Fruit fly (Drosophila melanogaster) whole organism, pupa: ENCODE results near the gene CG18662.

Source experiments
- CG13204 ChIP-seq: fragments of 200-800 bp; sonication (Bioruptor generic); optimal IDR thresholded peaks from 2 replicates; lab custom pipeline; 2018; ENCODE audit warnings: missing biosample characterization, mild to moderate bottlenecking, missing genetic modification characterization, moderate library complexity
- CG17806 ChIP-seq: fragments of 200-800 bp; sonication (Bioruptor generic); optimal IDR thresholded peaks from 2 replicates; lab custom pipeline; 2018; ENCODE audit warnings: missing biosample characterization, mild to moderate bottlenecking, missing genetic modification characterization, moderate library complexity
- CG4496 ChIP-seq: fragments of 200-800 bp; sonication (Bioruptor generic); IDR thresholded peaks from 3 replicates; pipeline ENCODE4 v1.3.6; 2022; ENCODE audit warnings: missing biosample characterization, missing genetic modification characterization
- CG8159 ChIP-seq: fragments of 200-800 bp; sonication (Bioruptor generic); optimal IDR thresholded peaks from 3 replicates; lab custom pipeline; 2018; ENCODE audit warnings: missing biosample characterization, mild to moderate bottlenecking, missing genetic modification characterization, moderate library complexity
- CG8301 ChIP-seq: fragments of 200-800 bp; sonication (Bioruptor generic); optimal IDR thresholded peaks from 2 replicates; lab custom pipeline; 2018; ENCODE audit warnings: missing biosample characterization, mild to moderate bottlenecking, missing genetic modification characterization
- D1 ChIP-seq: fragments of 200-800 bp; sonication (Bioruptor generic); optimal IDR thresholded peaks from 2 replicates; lab custom pipeline; 2018; ENCODE audit warnings: missing biosample characterization, mild to moderate bottlenecking, missing genetic modification characterization, moderate library complexity
- EcR ChIP-seq: fragments of 200-800 bp; sonication (Bioruptor generic); optimal IDR thresholded peaks from 3 replicates; lab custom pipeline; 2019; ENCODE audit warnings: missing biosample characterization, missing genetic modification characterization, mild to moderate bottlenecking, moderate library complexity, missing genetic modification reagents
- Ets98B ChIP-seq: fragments of 200-800 bp; sonication (Bioruptor generic); IDR thresholded peaks from 2 replicates; pipeline ENCODE4 v1.3.6; 2022; ENCODE audit warnings: missing biosample characterization, missing genetic modification characterization
- Pif1A ChIP-seq: fragments of 200-800 bp; sonication (Bioruptor generic); optimal IDR thresholded peaks from 3 replicates; lab custom pipeline; 2016; ENCODE audit warnings: missing biosample characterization, missing genetic modification characterization
- Snoo ChIP-seq: fragments of 200-800 bp; sonication (Bioruptor generic); optimal IDR thresholded peaks from 3 replicates; lab custom pipeline; 2017; ENCODE audit warnings: missing biosample characterization, mild to moderate bottlenecking, missing genetic modification characterization, inconsistent platforms
- gl ChIP-seq: fragments of 200-800 bp; sonication (Bioruptor generic); optimal IDR thresholded peaks from 2 replicates; lab custom pipeline; 2018; ENCODE audit warnings: missing biosample characterization, mild to moderate bottlenecking, missing genetic modification characterization
- rn ChIP-seq: fragments of 200-800 bp; sonication (Bioruptor generic); IDR thresholded peaks from 2 replicates; pipeline ENCODE4 v1.3.6; 2022; ENCODE audit warnings: missing biosample characterization, missing genetic modification characterization

- no peak for TF ChIP-seq rn (GFP tag; lab: Robert Waterston, UW)
- no peak for TF ChIP-seq D1 (tag; lab: Kevin White, UChicago)
- TF ChIP-seq CG8159 (tag; lab: Kevin White, UChicago) = no peak
- TF ChIP-seq EcR = no peak
- TF ChIP-seq CG4496 (GFP tag; lab: Robert Waterston, UW) = no peak
- no peak for TF ChIP-seq Ets98B (GFP tag; lab: Robert Waterston, UW)
- no peak for TF ChIP-seq CG8301 (tag; lab: Kevin White, UChicago)
- no peak for TF ChIP-seq gl (tag; lab: Kevin White, UChicago)
- no peak for TF ChIP-seq Pif1A
- no peak for TF ChIP-seq CG17806
- no peak for TF ChIP-seq Snoo
- no peak for TF ChIP-seq CG13204 (GFP tag; lab: Kevin White, UChicago)
Measured at dm6 chr2L:9013968-9014367, 33.5 kb downstream of the CG18662 start, which contains the start of gene Rcd-1r.
